Fruit fly (Drosophila melanogaster) whole organism, embryonic: ENCODE measurements around the gene zetaCOP.

Experiments
- Blimp-1 ChIP-seq: fragments of 200-800 bp; sonication (Bioruptor generic); optimal IDR thresholded peaks from 3 replicates; lab custom pipeline; 2018; ENCODE audit warnings: missing biosample characterization, missing genetic modification characterization, mild to moderate bottlenecking, moderate library complexity, missing genetic modification reagents
- CG1024 ChIP-seq: fragments of 200-800 bp; sonication (Bioruptor generic); IDR thresholded peaks from 2 replicates; pipeline ENCODE4 v1.3.6; 2022; ENCODE audit warnings: missing biosample characterization, missing genetic modification characterization
- CG11696 ChIP-seq: fragments of 200-800 bp; sonication (Bioruptor generic); IDR thresholded peaks from 2 replicates; pipeline ENCODE4 v1.3.6; 2022; ENCODE audit warnings: missing biosample characterization, missing genetic modification characterization
- CG12391 ChIP-seq: fragments of 200-800 bp; sonication (Bioruptor generic); optimal IDR thresholded peaks from 3 replicates; lab custom pipeline; 2018; ENCODE audit warnings: missing biosample characterization, mild to moderate bottlenecking, missing genetic modification characterization, moderate library complexity
- CG12769 ChIP-seq: fragments of 200-800 bp; sonication (Bioruptor generic); optimal IDR thresholded peaks from 2 replicates; lab custom pipeline; 2019; ENCODE audit warnings: missing biosample characterization, mild to moderate bottlenecking, missing genetic modification characterization, moderate library complexity
- CG13123 ChIP-seq: fragments of 200-800 bp; sonication (Bioruptor generic); optimal IDR thresholded peaks from 2 replicates; lab custom pipeline; 2016; ENCODE audit warnings: missing biosample characterization, missing genetic modification characterization
- CG13424 ChIP-seq: fragments of 200-800 bp; sonication (Bioruptor generic); optimal IDR thresholded peaks from 2 replicates; lab custom pipeline; 2019; ENCODE audit warnings: missing biosample characterization, mild to moderate bottlenecking, missing genetic modification characterization, moderate library complexity
- CG13894 ChIP-seq: fragments of 200-800 bp; sonication (Bioruptor generic); optimal IDR thresholded peaks from 3 replicates; lab custom pipeline; 2018; ENCODE audit warnings: missing biosample characterization, mild to moderate bottlenecking, missing genetic modification characterization, moderate library complexity
- CG14050 ChIP-seq: fragments of 200-800 bp; sonication (Bioruptor generic); IDR thresholded peaks from 3 replicates; pipeline ENCODE4 v1.3.6; 2022; ENCODE audit warnings: missing biosample characterization, missing genetic modification characterization
- CG16815 ChIP-seq: fragments of 200-800 bp; sonication (Bioruptor generic); optimal IDR thresholded peaks from 3 replicates; lab custom pipeline; 2017; ENCODE audit warnings: missing biosample characterization, mild to moderate bottlenecking, missing genetic modification characterization
- CG17829 ChIP-seq: fragments of 200-800 bp; optimal IDR thresholded peaks from 2 replicates; lab custom pipeline; 2019; ENCODE audit warnings: missing biosample characterization, mild to moderate bottlenecking, missing genetic modification characterization, moderate library complexity
- CG30403 ChIP-seq: fragments of 200-800 bp; sonication (Bioruptor generic); optimal IDR thresholded peaks from 3 replicates; lab custom pipeline; 2016; ENCODE audit warnings: missing biosample characterization, missing genetic modification characterization
- CG31365 ChIP-seq: fragments of 200-800 bp; sonication (Bioruptor generic); optimal IDR thresholded peaks from 2 replicates; lab custom pipeline; 2018; ENCODE audit warnings: missing biosample characterization, mild to moderate bottlenecking, missing genetic modification characterization
- CG34376 ChIP-seq: fragments of 200-800 bp; sonication (Bioruptor generic); optimal IDR thresholded peaks from 2 replicates; lab custom pipeline; 2018; ENCODE audit warnings: missing biosample characterization, mild to moderate bottlenecking, missing genetic modification characterization
- CG4360 ChIP-seq: fragments of 200-800 bp; sonication (Bioruptor generic); IDR thresholded peaks from 2 replicates; pipeline ENCODE4 v1.3.6; 2022; ENCODE audit warnings: missing biosample characterization, missing genetic modification characterization
- CG4424 ChIP-seq: fragments of 200-800 bp; sonication (Bioruptor generic); optimal IDR thresholded peaks from 3 replicates; lab custom pipeline; 2016; ENCODE audit warnings: missing biosample characterization, missing genetic modification characterization
- CG4707 ChIP-seq: fragments of 200-800 bp; sonication (Bioruptor generic); optimal IDR thresholded peaks from 2 replicates; lab custom pipeline; 2018; ENCODE audit warnings: missing biosample characterization, mild to moderate bottlenecking, missing genetic modification characterization, moderate library complexity
- CG5953 ChIP-seq: fragments of 200-800 bp; sonication (Bioruptor generic); IDR thresholded peaks from 2 replicates; pipeline ENCODE4 v1.3.6; 2022; ENCODE audit warnings: missing biosample characterization, missing genetic modification characterization
- CG9932 ChIP-seq: fragments of 200-800 bp; sonication (Bioruptor generic); IDR thresholded peaks from 2 replicates; pipeline ENCODE4 v1.3.6; 2022; ENCODE audit warnings: missing biosample characterization, missing genetic modification characterization
- Elba2 ChIP-seq: fragments of 200-800 bp; sonication (Bioruptor generic); optimal IDR thresholded peaks from 3 replicates; lab custom pipeline; 2016; ENCODE audit warnings: missing biosample characterization, missing genetic modification characterization
- Hey ChIP-seq: fragments of 200-800 bp; sonication (Bioruptor generic); optimal IDR thresholded peaks from 3 replicates; lab custom pipeline; 2018; ENCODE audit warnings: missing biosample characterization, mild to moderate bottlenecking, missing genetic modification characterization
- Mes4 ChIP-seq: fragments of 200-800 bp; sonication (Bioruptor generic); optimal IDR thresholded peaks from 2 replicates; lab custom pipeline; 2016; ENCODE audit warnings: missing biosample characterization, missing genetic modification characterization
- NC2α ChIP-seq: fragments of 200-800 bp; sonication (Bioruptor generic); optimal IDR thresholded peaks from 2 replicates; lab custom pipeline; 2016; ENCODE audit warnings: missing biosample characterization, missing genetic modification characterization
- Nf-YB ChIP-seq: fragments of 200-800 bp; sonication (Bioruptor generic); optimal IDR thresholded peaks from 3 replicates; lab custom pipeline; 2019; ENCODE audit warnings: missing biosample characterization, mild to moderate bottlenecking, missing genetic modification characterization, moderate library complexity
- Opbp ChIP-seq: fragments of 200-800 bp; sonication (Bioruptor generic); IDR thresholded peaks from 3 replicates; pipeline ENCODE4 v1.3.6; 2022; ENCODE audit warnings: missing biosample characterization, missing genetic modification characterization; ENCODE audit not compliant: partially characterized antibody
- Sry-β ChIP-seq: fragments of 200-800 bp; sonication (Bioruptor generic); optimal IDR thresholded peaks from 2 replicates; lab custom pipeline; 2018; ENCODE audit warnings: missing biosample characterization, mild to moderate bottlenecking, missing genetic modification characterization, moderate library complexity
- Sry-δ ChIP-seq: fragments of 200-800 bp; sonication (Bioruptor generic); optimal IDR thresholded peaks from 2 replicates; lab custom pipeline; 2016; ENCODE audit warnings: missing biosample characterization, missing genetic modification characterization
- ab ChIP-seq: fragments of 200-800 bp; sonication (Bioruptor generic); optimal IDR thresholded peaks from 2 replicates; lab custom pipeline; 2016; ENCODE audit warnings: missing biosample characterization, missing genetic modification characterization
- ash1 ChIP-seq: fragments of 200-800 bp; sonication (Bioruptor generic); optimal IDR thresholded peaks from 2 replicates; lab custom pipeline; 2018; ENCODE audit warnings: missing biosample characterization, mild to moderate bottlenecking, missing genetic modification characterization
- bsh ChIP-seq, 2 experiments: fragments of 200-800 bp; sonication (Bioruptor generic); optimal IDR thresholded peaks; 2 replicates each; lab custom pipeline; 2017 to 2018; ENCODE audit warnings: mild to moderate bottlenecking in 2 of 2, missing biosample characterization in 2 of 2, missing genetic modification characterization in 2 of 2, moderate library complexity in 1 of 2
- cad ChIP-seq: fragments of >200 bp; optimal IDR thresholded peaks from 2 replicates; lab custom pipeline; 2017; ENCODE audit warnings: missing biosample characterization, missing genetic modification characterization
- cas ChIP-seq: fragments of 200-800 bp; sonication (Bioruptor generic); IDR thresholded peaks from 2 replicates; pipeline ENCODE4 v1.3.6; 2022; ENCODE audit warnings: missing biosample characterization, missing genetic modification characterization
- croc ChIP-seq: fragments of 200-800 bp; sonication (Bioruptor generic); conservative IDR thresholded peaks from 3 replicates; pipeline ENCODE4 v1.3.6; 2022; ENCODE audit warnings: missing biosample characterization, missing genetic modification characterization
- dan ChIP-seq: fragments of 200-800 bp; sonication (Bioruptor generic); IDR thresholded peaks from 2 replicates; pipeline ENCODE4 v1.3.6; 2022; ENCODE audit warnings: missing biosample characterization, missing genetic modification characterization
- danr ChIP-seq: fragments of 200-800 bp; sonication (Bioruptor generic); IDR thresholded peaks from 2 replicates; pipeline ENCODE4 v1.3.6; 2022; ENCODE audit warnings: missing biosample characterization, missing genetic modification characterization
- grau ChIP-seq: fragments of 200-800 bp; optimal IDR thresholded peaks from 3 replicates; lab custom pipeline; 2019; ENCODE audit warnings: missing biosample characterization, mild to moderate bottlenecking, missing genetic modification characterization, moderate library complexity
- lab ChIP-seq: fragments of 200-800 bp; sonication (Bioruptor generic); optimal IDR thresholded peaks from 3 replicates; lab custom pipeline; 2017; ENCODE audit warnings: missing biosample characterization, missing genetic modification characterization, mild to moderate bottlenecking, moderate library complexity, missing genetic modification reagents
- mirr ChIP-seq: fragments of 200-800 bp; sonication (Bioruptor generic); optimal IDR thresholded peaks from 3 replicates; lab custom pipeline; 2018; ENCODE audit warnings: missing biosample characterization, mild to moderate bottlenecking, missing genetic modification characterization
- pan ChIP-seq, 4 experiments: fragments of >200 bp in 3 of 4; fragments of 200-800 bp in 1 of 4; sonication (Bioruptor generic) in 1 of 4; optimal IDR thresholded peaks in 3 of 4; IDR thresholded peaks in 1 of 4; 2 replicates each; pipeline versions ENCODE4 v1.3.6 to Lab custom; 2017 to 2022; ENCODE audit warnings: missing biosample characterization in 2 of 4, missing genetic modification characterization in 2 of 4, mixed read lengths in 1 of 4
- pb ChIP-seq: fragments of 200-800 bp; sonication (Bioruptor generic); optimal IDR thresholded peaks from 3 replicates; lab custom pipeline; 2016; ENCODE audit warnings: missing biosample characterization, missing genetic modification characterization
- pros ChIP-seq: fragments of 200-800 bp; sonication (Bioruptor generic); optimal IDR thresholded peaks from 3 replicates; lab custom pipeline; 2019; ENCODE audit warnings: missing biosample characterization, mild to moderate bottlenecking, missing genetic modification characterization, moderate library complexity
- sima ChIP-seq: fragments of 200-800 bp; sonication (Bioruptor generic); optimal IDR thresholded peaks from 2 replicates; lab custom pipeline; 2016; ENCODE audit warnings: missing biosample characterization, missing genetic modification characterization
- sob ChIP-seq: fragments of 200-800 bp; sonication (Bioruptor generic); IDR thresholded peaks from 2 replicates; pipeline ENCODE4 v1.3.6; 2022; ENCODE audit warnings: missing biosample characterization, missing genetic modification characterization
- unpg ChIP-seq: fragments of 200-800 bp; sonication (Bioruptor generic); optimal IDR thresholded peaks from 3 replicates; lab custom pipeline; 2018; ENCODE audit warnings: missing biosample characterization, mild to moderate bottlenecking, missing genetic modification characterization, moderate library complexity
- wdn ChIP-seq: fragments of 200-800 bp; sonication (Bioruptor generic); IDR thresholded peaks from 2 replicates; pipeline ENCODE4 v1.3.6; 2022; ENCODE audit warnings: missing biosample characterization, missing genetic modification characterization
- zf30C ChIP-seq: fragments of 200-800 bp; sonication (Bioruptor generic); optimal IDR thresholded peaks from 3 replicates; lab custom pipeline; 2018; ENCODE audit warnings: missing biosample characterization, mild to moderate bottlenecking, missing genetic modification characterization
- zfh2 ChIP-seq: fragments of 200-800 bp; sonication (Bioruptor generic); optimal IDR thresholded peaks from 2 replicates; lab custom pipeline; 2016; ENCODE audit warnings: missing biosample characterization, missing genetic modification characterization

The zetaCOP gene

DNA sequence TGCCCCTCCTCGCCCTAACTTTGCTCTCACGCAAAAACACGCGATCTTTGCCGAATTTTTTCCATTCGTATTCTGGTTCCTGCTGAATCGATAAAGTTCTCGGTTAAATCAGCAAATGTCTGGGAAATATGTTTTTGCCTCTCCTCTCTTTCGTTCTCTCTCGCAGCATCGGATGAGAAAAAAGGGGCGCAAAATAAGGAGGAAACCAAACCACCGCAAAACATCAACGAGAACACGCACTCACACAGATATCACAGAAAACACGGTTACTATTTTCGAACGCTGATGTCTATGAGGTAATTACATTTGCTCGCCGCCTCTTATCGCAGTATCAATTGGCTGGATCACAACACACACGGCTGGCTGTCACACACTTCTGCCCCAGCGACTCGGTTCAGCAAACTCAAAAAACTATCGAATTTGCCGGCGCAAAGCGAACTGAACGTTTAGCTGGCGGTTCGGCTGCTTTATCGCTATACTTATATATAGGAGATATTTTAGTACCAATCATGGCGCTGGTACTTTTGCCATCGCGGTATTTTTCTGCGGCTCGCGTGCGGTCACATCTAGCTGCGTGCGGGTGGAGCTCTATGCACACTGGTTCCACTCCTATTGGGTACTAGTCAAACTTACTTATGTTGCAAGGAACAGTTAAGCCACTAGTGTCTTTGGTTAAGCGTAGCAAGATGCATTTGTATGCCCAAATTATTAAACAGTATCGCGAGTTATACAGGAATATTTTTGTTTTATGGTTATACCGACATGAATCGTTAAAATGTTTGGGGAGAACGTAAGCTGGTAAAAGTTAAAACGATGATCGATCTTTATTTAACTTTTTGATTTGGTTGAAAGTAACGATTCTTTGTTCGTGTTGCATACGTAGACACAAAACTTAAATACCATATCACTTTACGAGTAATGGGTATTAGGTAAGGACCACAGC is 11.9 kb downstream of the zetaCOP start, which contains the start of gene Baldspot (continued):
- peak; percentile 52 for TF ChIP-seq grau (tag; lab: Kevin White, UChicago)
- peak; percentile 84 for TF ChIP-seq CG4424 (GFP tag; lab: Kevin White, UChicago)
- peak; percentile 48 for TF ChIP-seq ash1 (GFP tag; lab: Kevin White, UChicago)
- peak; percentile 40; the same call in 1 of the 3 replicates for TF ChIP-seq CG14050 (GFP tag; lab: Robert Waterston, UW)
- no peak for TF ChIP-seq CG4360 (GFP tag; lab: Robert Waterston, UW)
- 0 out of 2 replicates have a peak, but pooled peaks have one; percentile 24 for TF ChIP-seq cas (GFP tag; lab: Robert Waterston, UW)
- no peak for TF ChIP-seq CG13123 (GFP tag; lab: Kevin White, UChicago)
- TF ChIP-seq Opbp (GFP tag; lab: Robert Waterston, UW): peak; percentile 84
- TF ChIP-seq danr (GFP tag; lab: Robert Waterston, UW): peak; percentile 53; the same call in 1 of the 2 replicates
- peak; percentile 67 for TF ChIP-seq CG9932 (GFP tag; lab: Robert Waterston, UW)
- peak; percentile 51 for TF ChIP-seq sob (GFP tag; lab: Robert Waterston, UW)
- TF ChIP-seq CG13424 (tag; lab: Kevin White, UChicago): peak; percentile 52
- TF ChIP-seq pb: peak; percentile 91
- peak; percentile 60 for TF ChIP-seq CG12391 (tag; lab: Kevin White, UChicago)
- peak; percentile 49 for TF ChIP-seq CG16815 (GFP tag; lab: Kevin White, UChicago)
- TF ChIP-seq CG4707: no peak
- TF ChIP-seq cad (GFP tag; lab: Kevin White, UChicago): no peak
- TF ChIP-seq CG5953 (GFP tag; lab: Robert Waterston, UW): no peak
- TF ChIP-seq lab (GFP tag; lab: Kevin White, UChicago): peak; percentile 93
- peak; percentile 71 for TF ChIP-seq NC2α (GFP tag; lab: Kevin White, UChicago)
- TF ChIP-seq pros (GFP tag; lab: Kevin White, UChicago): peak; percentile 37
- no peak; the same call in 1 of the 2 replicates for TF ChIP-seq CG11696 (GFP tag; lab: Robert Waterston, UW)
- TF ChIP-seq CG34376 (GFP tag; lab: Kevin White, UChicago): peak; percentile 88
- peak; percentile 41 for TF ChIP-seq Hey (tag; lab: Kevin White, UChicago)
- TF ChIP-seq Nf-YB: no peak
- TF ChIP-seq CG12769: peak; percentile 70
- TF ChIP-seq Blimp-1 (GFP tag; lab: Kevin White, UChicago): peak; percentile 83
- peak; percentile 83 for TF ChIP-seq Sry-β (GFP tag; lab: Kevin White, UChicago)
- peak; percentile 53 for TF ChIP-seq Mes4 (GFP tag; lab: Kevin White, UChicago)
- TF ChIP-seq mirr (GFP tag; lab: Kevin White, UChicago): peak; percentile 82
- TF ChIP-seq dan (GFP tag; lab: Robert Waterston, UW): no peak
- TF ChIP-seq zfh2 (GFP tag; lab: Kevin White, UChicago): peak; percentile 73
- TF ChIP-seq CG17829: peak; percentile 68
- peak; percentile 82 for TF ChIP-seq CG30403
- no peak for TF ChIP-seq ab (GFP tag; lab: Kevin White, UChicago)
- peak; percentile 29; the same call in 1 of the 3 replicates for TF ChIP-seq croc (GFP tag; lab: Robert Waterston, UW)
- peak; percentile 81 for TF ChIP-seq CG31365 (tag; lab: Kevin White, UChicago)
- peak; percentile 96 for TF ChIP-seq Elba2 (GFP tag; lab: Kevin White, UChicago)
- TF ChIP-seq CG13894: peak; percentile 79
- TF ChIP-seq sima (GFP tag; lab: Kevin White, UChicago): peak; percentile 16
- TF ChIP-seq unpg (GFP tag; lab: Kevin White, UChicago): peak; percentile 67
- TF ChIP-seq Sry-δ (GFP tag; lab: Kevin White, UChicago): peak; percentile 74
- peak in 1 of 2 experiments; percentile 42 for TF ChIP-seq bsh (GFP tag; optimal IDR thresholded peaks at IDR 0.05; lab: Kevin White, UChicago)
- peak; percentile 45 for TF ChIP-seq zf30C (GFP tag; lab: Kevin White, UChicago)
- peak in 1 of 2 experiments; percentile 53 for TF ChIP-seq pan (optimal IDR thresholded peaks at IDR 0.05; lab: Kevin White, UChicago)
- TF ChIP-seq pan (GFP tag; optimal IDR thresholded peaks at IDR 0.05 in 1 of 2, IDR thresholded peaks at IDR 0.05 in 1 of 2): peak in 1 of 2 experiments; percentile 64
- peak; percentile 20; the same call in 1 of the 2 replicates for TF ChIP-seq CG1024 (GFP tag; lab: Robert Waterston, UW)
- TF ChIP-seq wdn (GFP tag; lab: Robert Waterston, UW): 0 out of 2 replicates have a peak, but pooled peaks have one; percentile 30
